Fruit fly (Drosophila melanogaster): ENCODE results near the gene dsh.

DNA sequence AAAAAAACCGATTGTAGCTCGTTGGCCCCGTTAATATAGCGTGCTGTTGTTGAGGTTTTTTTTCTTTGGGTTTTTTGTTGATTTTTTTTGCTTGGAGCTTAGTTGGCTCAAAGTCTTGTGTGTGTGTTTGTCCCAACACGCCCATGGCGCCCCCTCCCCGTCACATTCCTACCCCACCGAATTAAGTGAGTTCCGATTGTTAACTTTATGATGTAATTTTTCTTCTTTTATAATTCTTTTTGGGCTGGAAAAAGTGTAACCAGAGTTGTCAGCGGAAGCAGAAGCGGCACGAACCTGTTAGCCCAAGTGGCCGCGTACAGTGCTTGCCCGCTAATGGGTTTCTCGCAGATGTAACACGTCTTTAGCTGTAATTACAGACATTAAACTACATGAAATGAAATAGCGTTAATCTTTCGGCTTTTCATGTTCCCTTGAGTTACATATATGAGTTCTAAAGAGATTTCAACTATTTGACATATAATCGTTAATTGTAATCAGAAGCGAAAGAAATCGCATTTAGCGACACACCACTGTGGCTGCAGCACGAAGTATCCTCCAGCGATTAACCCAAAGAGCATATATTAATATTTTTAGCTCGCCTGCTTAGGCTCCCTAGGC is 37.4 kb downstream of the dsh start:
- no peak for TF ChIP-seq usp (GFP tag; optimal IDR thresholded peaks at IDR 0.05)
- TF ChIP-seq CG8478 (optimal IDR thresholded peaks at IDR 0.05) = no peak
- no peak for TF ChIP-seq psq (optimal IDR thresholded peaks at IDR 0.05)
- TF ChIP-seq pan (optimal IDR thresholded peaks at IDR 0.05) = no peak
- no peak for TF ChIP-seq Dll (optimal IDR thresholded peaks at IDR 0.05)
- no peak for TF ChIP-seq EcR (GFP tag; optimal IDR thresholded peaks at IDR 0.05)
